Worm (Caenorhabditis elegans) whole organism, L4 larva: ENCODE results near the gene F17H10.1.

Experiments used
- F10B5.3 ChIP-seq: sonication (generic microtip); optimal IDR thresholded peaks from 2 replicates; lab custom pipeline; 2016; ENCODE audit warnings: mild to moderate bottlenecking, missing genetic modification characterization, missing compliant biosample characterization
- F49E8.2 ChIP-seq: sonication (generic microtip); optimal IDR thresholded peaks from 2 replicates; lab custom pipeline; 2016; ENCODE audit warnings: missing compliant biosample characterization, mild to moderate bottlenecking, missing genetic modification characterization, borderline replicate concordance
- ZK546.5 ChIP-seq, 2 experiments: sonication (generic microtip); optimal IDR thresholded peaks; 2 replicates each; lab custom pipeline; 2017; ENCODE audit warnings: missing biosample characterization in 2 of 2, missing genetic modification characterization in 2 of 2
- aha-1 ChIP-seq: fragments of 150-350 bp; peaks from one replicate; lab custom pipeline; 2014; ENCODE audit warnings: missing biosample characterization, missing genetic modification characterization
- aly-2 ChIP-seq: sonication (generic microtip); optimal IDR thresholded peaks from 2 replicates; lab custom pipeline; 2018; ENCODE audit warnings: missing biosample characterization, missing genetic modification characterization
- ama-1 ChIP-seq: fragments of 150-350 bp; optimal IDR thresholded peaks from 2 replicates; lab custom pipeline; 2014; ENCODE audit warnings: inconsistent platforms, mixed read lengths
- arid-1 ChIP-seq: fragments of 200-800 bp; sonication (Bioruptor generic); conservative IDR thresholded peaks from 2 replicates; pipeline ENCODE4 v1.3.6; 2022; ENCODE audit warnings: missing genetic modification reagents, missing genetic modification characterization, missing compliant biosample characterization
- ceh-20 ChIP-seq: fragments of 200-800 bp; sonication (Bioruptor generic); IDR thresholded peaks from 2 replicates; pipeline ENCODE4 v1.3.6; 2022; ENCODE audit warnings: missing genetic modification reagents, missing genetic modification characterization, missing compliant biosample characterization
- ceh-62 ChIP-seq: sonication (generic microtip); optimal IDR thresholded peaks from 2 replicates; lab custom pipeline; 2017; ENCODE audit warnings: missing biosample characterization, missing genetic modification characterization
- ces-1 ChIP-seq: fragments of 150-350 bp; sonication (generic microtip); optimal IDR thresholded peaks from 4 replicates; lab custom pipeline; 2014; ENCODE audit warnings: missing biosample characterization, missing genetic modification reagents, missing genetic modification characterization
- daf-12 ChIP-seq: fragments of 150-350 bp; optimal IDR thresholded peaks from 2 replicates; lab custom pipeline; 2014; ENCODE audit warnings: missing biosample characterization, missing genetic modification reagents, missing genetic modification characterization
- daf-16 ChIP-seq, 3 experiments: sonication (generic microtip); optimal IDR thresholded peaks; 2 replicates each; lab custom pipeline; 2016 to 2017; ENCODE audit warnings: missing genetic modification characterization in 3 of 3, missing genetic modification reagents in 3 of 3, mild to moderate bottlenecking in 2 of 3, missing compliant biosample characterization in 2 of 3, missing biosample characterization in 1 of 3, moderate library complexity in 1 of 3
- dmd-9 ChIP-seq: fragments of 200-800 bp; sonication (Bioruptor generic); IDR thresholded peaks from 2 replicates; pipeline ENCODE4 v1.3.6; 2022; ENCODE audit warnings: missing genetic modification reagents, missing genetic modification characterization, missing compliant biosample characterization
- dpl-1 ChIP-seq: fragments of 150-350 bp; optimal IDR thresholded peaks from 2 replicates; lab custom pipeline; 2014; ENCODE audit warnings: missing biosample characterization, missing genetic modification reagents, missing genetic modification characterization
- duxl-1 ChIP-seq: sonication (generic microtip); optimal IDR thresholded peaks from 2 replicates; lab custom pipeline; 2016; ENCODE audit warnings: mild to moderate bottlenecking, missing genetic modification characterization, moderate library complexity, missing compliant biosample characterization; ENCODE audit not compliant: poor library complexity
- dve-1 ChIP-seq: sonication (generic microtip); optimal IDR thresholded peaks from 2 replicates; lab custom pipeline; 2017; ENCODE audit warnings: antibody characterized with exemption, mild to moderate bottlenecking, missing genetic modification characterization, missing compliant biosample characterization; ENCODE audit not compliant: insufficient read depth
- egl-43 ChIP-seq: fragments of 200-800 bp; sonication (Bioruptor generic); IDR thresholded peaks from 2 replicates; pipeline ENCODE4 v1.3.6; 2022; ENCODE audit warnings: missing genetic modification reagents, missing genetic modification characterization, missing compliant biosample characterization
- fos-1 ChIP-seq: fragments of 150-350 bp; optimal IDR thresholded peaks from 2 replicates; lab custom pipeline; 2014; ENCODE audit warnings: missing biosample characterization, missing genetic modification characterization
- jun-1 ChIP-seq: fragments of 150-350 bp; optimal IDR thresholded peaks from 2 replicates; lab custom pipeline; 2014; ENCODE audit warnings: missing biosample characterization, missing genetic modification reagents, missing genetic modification characterization
- lin-1 ChIP-seq: fragments of 200-800 bp; sonication (Bioruptor generic); IDR thresholded peaks from 2 replicates; pipeline ENCODE4 v1.3.6; 2022; ENCODE audit warnings: missing genetic modification reagents, missing genetic modification characterization, missing compliant biosample characterization
- lin-15B ChIP-seq: fragments of 150-350 bp; sonication (generic microtip); optimal IDR thresholded peaks from 3 replicates; lab custom pipeline; 2014; ENCODE audit warnings: missing biosample characterization, missing genetic modification characterization
- lin-29 ChIP-seq: fragments of 200-800 bp; sonication (Bioruptor generic); IDR thresholded peaks from 2 replicates; pipeline ENCODE4 v1.3.6; 2022; ENCODE audit warnings: missing genetic modification reagents, missing genetic modification characterization, missing compliant biosample characterization
- lin-38 ChIP-seq: fragments of 200-800 bp; sonication (Bioruptor generic); IDR thresholded peaks from 2 replicates; pipeline ENCODE4 v1.3.6; 2022; ENCODE audit warnings: missing genetic modification reagents, missing genetic modification characterization, missing compliant biosample characterization
- lsy-2 ChIP-seq, 2 experiments: fragments of 150-350 bp in 1 of 2; sonication (generic microtip) in 1 of 2; optimal IDR thresholded peaks; 2 replicates each; lab custom pipeline; 2014 to 2017; ENCODE audit warnings: missing biosample characterization in 2 of 2, missing genetic modification characterization in 2 of 2
- mdt-29 ChIP-seq: fragments of 200-800 bp; sonication (Bioruptor generic); IDR thresholded peaks from 2 replicates; pipeline ENCODE4 v1.3.6; 2022; ENCODE audit warnings: missing genetic modification reagents, missing genetic modification characterization, missing compliant biosample characterization
- mxl-2 ChIP-seq: fragments of 200-800 bp; sonication (Bioruptor generic); conservative IDR thresholded peaks from 2 replicates; pipeline ENCODE4 v1.3.6; 2022; ENCODE audit warnings: missing genetic modification reagents, missing genetic modification characterization, missing compliant biosample characterization
- mxl-3 ChIP-seq: fragments of 200-800 bp; sonication (Bioruptor generic); optimal IDR thresholded peaks from 2 replicates; lab custom pipeline; 2018; ENCODE audit warnings: mild to moderate bottlenecking, missing genetic modification characterization, missing compliant biosample characterization
- nhr-41 ChIP-seq: fragments of 200-800 bp; sonication (Bioruptor generic); IDR thresholded peaks from 2 replicates; pipeline ENCODE4 v1.3.6; 2022; ENCODE audit warnings: missing genetic modification reagents, missing genetic modification characterization, missing compliant biosample characterization
- nhr-42 ChIP-seq: fragments of 200-800 bp; sonication (Bioruptor generic); IDR thresholded peaks from 2 replicates; pipeline ENCODE4 v1.3.6; 2022; ENCODE audit warnings: missing genetic modification characterization, missing compliant biosample characterization
- nhr-76 ChIP-seq: fragments of 150-350 bp; optimal IDR thresholded peaks from 2 replicates; lab custom pipeline; 2014; ENCODE audit warnings: missing biosample characterization, missing genetic modification characterization
- php-3 ChIP-seq: fragments of 200-800 bp; sonication (Bioruptor generic); IDR thresholded peaks from 2 replicates; pipeline ENCODE4 v1.3.6; 2022; ENCODE audit warnings: missing genetic modification reagents, missing genetic modification characterization, missing compliant biosample characterization
- pqm-1 ChIP-seq: sonication (generic microtip); optimal IDR thresholded peaks from 2 replicates; lab custom pipeline; 2017; ENCODE audit warnings: missing biosample characterization, missing genetic modification characterization
- rbr-2 ChIP-seq: sonication (generic microtip); optimal IDR thresholded peaks from 2 replicates; lab custom pipeline; 2016; ENCODE audit warnings: missing genotype, missing genetic modification characterization, missing compliant biosample characterization
- skn-1 ChIP-seq: fragments of 150-350 bp; optimal IDR thresholded peaks from 2 replicates; lab custom pipeline; 2014; ENCODE audit warnings: missing biosample characterization, missing genetic modification characterization
- snpc-1.2 ChIP-seq: fragments of 200-800 bp; sonication (Bioruptor generic); IDR thresholded peaks from 2 replicates; pipeline ENCODE4 v1.3.6; 2022; ENCODE audit warnings: missing genetic modification reagents, missing genetic modification characterization, missing compliant biosample characterization
- snpc-4 ChIP-seq: fragments of 150-350 bp; optimal IDR thresholded peaks from 2 replicates; lab custom pipeline; 2014; ENCODE audit warnings: missing biosample characterization, missing genetic modification characterization
- unc-39 ChIP-seq: sonication (generic microtip); optimal IDR thresholded peaks from 2 replicates; lab custom pipeline; 2017; ENCODE audit warnings: missing biosample characterization, missing genetic modification characterization
- zip-2 ChIP-seq: fragments of 150-350 bp; optimal IDR thresholded peaks from 2 replicates; lab custom pipeline; 2014; ENCODE audit warnings: missing biosample characterization, missing genetic modification characterization

The F17H10.1 gene

DNA sequence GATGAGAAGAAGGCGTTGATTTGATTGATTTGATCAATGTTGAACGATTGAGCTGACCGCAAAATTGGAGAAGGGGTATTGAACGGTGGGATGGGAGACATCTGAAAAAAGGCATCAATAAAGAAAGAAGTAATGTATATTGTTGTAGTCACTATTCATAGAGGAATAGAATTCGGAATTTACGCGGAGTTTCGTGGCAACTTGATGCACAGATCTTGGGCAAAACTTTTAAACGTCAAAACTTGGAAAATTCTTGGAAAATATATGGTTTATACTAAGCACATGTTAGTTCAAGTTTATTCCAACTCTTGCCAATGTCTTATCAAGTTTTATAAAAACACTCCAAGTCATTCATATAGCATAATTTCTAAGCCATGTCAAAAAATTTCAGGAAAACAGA is 21.4 kb downstream of the F17H10.1 start, which contains the start of gene F17H10.4:
Gene F17H10.4 (minus strand): TSS at position 101 of the 400 bp plus-strand sequence.
- TF ChIP-seq lin-1: no peak
- TF ChIP-seq lin-29: no peak
- TF ChIP-seq unc-39 (tag; lab: Kevin White, UChicago): no peak
- no peak for TF ChIP-seq duxl-1
- TF ChIP-seq dmd-9 (GFP tag; lab: Robert Waterston, UW): no peak
- TF ChIP-seq F10B5.3 (tag; lab: Kevin White, UChicago): no peak
- no peak for TF ChIP-seq fos-1
- TF ChIP-seq pqm-1: no peak
- TF ChIP-seq rbr-2 (tag; lab: Kevin White, UChicago): no peak
- TF ChIP-seq lin-38 (GFP tag; lab: Robert Waterston, UW): no peak
- no peak for TF ChIP-seq nhr-76 (tag; lab: Kevin White, UChicago)
- no peak for TF ChIP-seq mxl-3 (GFP tag; lab: Kevin White, UChicago)
- no peak for TF ChIP-seq egl-43 (GFP tag; lab: Robert Waterston, UW)
- no peak for TF ChIP-seq jun-1 (tag; lab: Kevin White, UChicago)
- TF ChIP-seq ZK546.5 (tag; optimal IDR thresholded peaks at IDR 0.05; lab: Kevin White, UChicago): no peak
- no peak for TF ChIP-seq F49E8.2
- no peak for TF ChIP-seq nhr-42
- TF ChIP-seq ces-1 (GFP tag; lab: Kevin White, UChicago): no peak
- TF ChIP-seq mxl-2 (GFP tag; lab: Robert Waterston, UW): no peak
- no peak for TF ChIP-seq skn-1 (tag; lab: Kevin White, UChicago)

ce11 chrX:13129949-13130348 is 24.9 kb downstream of the F17H10.1 start, which contains the start of gene spin-3:
spin-3 (plus strand) TSS chrX:13130249.
- TF ChIP-seq mdt-29: no peak
- no peak for TF ChIP-seq aha-1 (tag; lab: Kevin White, UChicago)
- no peak for TF ChIP-seq skn-1 (tag; lab: Kevin White, UChicago)
- TF ChIP-seq ceh-62 (tag; lab: Kevin White, UChicago): no peak
- no peak for TF ChIP-seq arid-1
- no peak for TF ChIP-seq dpl-1 (GFP tag; lab: Kevin White, UChicago)
- no peak for TF ChIP-seq zip-2
- TF ChIP-seq ceh-20 (GFP tag; lab: Robert Waterston, UW): no peak
- no peak for TF ChIP-seq snpc-4 (tag; lab: Kevin White, UChicago)
- TF ChIP-seq aly-2 (tag; lab: Kevin White, UChicago): no peak
- TF ChIP-seq ama-1 (lab: Kevin White, UChicago): no peak
- no peak for TF ChIP-seq snpc-1.2 (GFP tag; lab: Robert Waterston, UW)
- no peak for TF ChIP-seq daf-12 (tag; lab: Kevin White, UChicago)
- no peak for TF ChIP-seq lin-15B (tag; lab: Kevin White, UChicago)
- no peak for TF ChIP-seq daf-16 (GFP tag; optimal IDR thresholded peaks at IDR 0.05; lab: Kevin White, UChicago)
- TF ChIP-seq daf-16 (tag; optimal IDR thresholded peaks at IDR 0.05; lab: Kevin White, UChicago): peak; percentile 20
- no peak for TF ChIP-seq dmd-9 (GFP tag; lab: Robert Waterston, UW)
- no peak for TF ChIP-seq nhr-41 (GFP tag; lab: Robert Waterston, UW)
- 0 out of 2 replicates have a peak, but pooled peaks have one; percentile 24 for TF ChIP-seq php-3 (GFP tag; lab: Robert Waterston, UW)
- TF ChIP-seq dve-1 (tag; lab: Kevin White, UChicago): peak; percentile 33
- no peak for TF ChIP-seq nhr-76 (tag; lab: Kevin White, UChicago)
- TF ChIP-seq lin-29: no peak

DNA sequence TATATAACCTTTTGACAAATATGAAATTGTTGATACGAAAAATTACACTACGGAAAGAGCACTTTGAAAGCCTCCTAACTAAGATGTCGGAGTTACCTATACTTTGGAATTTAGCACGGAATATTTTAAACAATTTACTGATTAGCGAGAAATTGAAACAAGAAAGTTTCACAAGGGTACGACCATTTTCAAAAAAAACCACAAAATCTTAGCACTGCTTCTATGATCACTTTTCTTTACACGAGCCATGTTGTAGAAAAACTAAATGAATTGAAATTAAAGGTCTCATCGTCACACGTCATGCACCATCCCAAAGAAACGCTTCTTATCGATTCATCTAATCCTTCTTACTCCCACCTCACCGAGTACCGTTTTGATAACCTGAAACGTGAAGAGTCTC is 29.8 kb downstream of the F17H10.1 start, which contains the start of gene F09A5.2:
Gene F09A5.2 (plus strand): TSS at position 301 of the 400 bp plus-strand sequence.
- TF ChIP-seq lsy-2 (tag; optimal IDR thresholded peaks at IDR 0.05; lab: Kevin White, UChicago) (no peak), dpl-1 (GFP tag; lab: Kevin White, UChicago) (no peak), fos-1 (no peak)
